Fruit fly (Drosophila melanogaster) whole organism, embryonic: ENCODE data around the gene CG5665.
A peak's percentile ranks its signal among the peaks of the same experiment; 100 is the strongest.

Experiments used
- Abd-B ChIP-seq: fragments of 200-800 bp; sonication (Bioruptor generic); optimal IDR thresholded peaks from 2 replicates; lab custom pipeline; 2018; ENCODE audit warnings: missing biosample characterization, mild to moderate bottlenecking, missing genetic modification characterization, moderate library complexity
- Awh ChIP-seq: fragments of 200-800 bp; sonication (Bioruptor generic); IDR thresholded peaks from 2 replicates; pipeline ENCODE4, ENCODE4 v1.3.6; 2022; ENCODE audit warnings: missing biosample characterization, missing genetic modification characterization
- B-H2 ChIP-seq: fragments of 200-800 bp; sonication (Bioruptor generic); optimal IDR thresholded peaks from 2 replicates; lab custom pipeline; 2018; ENCODE audit warnings: missing biosample characterization, mild to moderate bottlenecking, missing genetic modification characterization
- Bgb ChIP-seq: fragments of 200-800 bp; sonication (Bioruptor generic); IDR thresholded peaks from 2 replicates; pipeline ENCODE4 v1.3.6; 2022; ENCODE audit warnings: missing biosample characterization, missing genetic modification characterization; ENCODE audit not compliant: partially characterized antibody
- Blimp-1 ChIP-seq: fragments of 200-800 bp; sonication (Bioruptor generic); optimal IDR thresholded peaks from 3 replicates; lab custom pipeline; 2018; ENCODE audit warnings: missing biosample characterization, missing genetic modification characterization, mild to moderate bottlenecking, moderate library complexity, missing genetic modification reagents
- CG11723 ChIP-seq: fragments of 200-800 bp; sonication (Bioruptor generic); optimal IDR thresholded peaks from 2 replicates; lab custom pipeline; 2017; ENCODE audit warnings: missing biosample characterization, mild to moderate bottlenecking, missing genetic modification characterization
- CG15479 ChIP-seq: fragments of 200-800 bp; sonication (Bioruptor generic); optimal IDR thresholded peaks from 3 replicates; lab custom pipeline; 2019; ENCODE audit warnings: missing biosample characterization, mild to moderate bottlenecking, missing genetic modification characterization, moderate library complexity
- CG16779 ChIP-seq: fragments of 200-800 bp; sonication (Bioruptor generic); IDR thresholded peaks from 2 replicates; pipeline ENCODE4 v1.3.6; 2022; ENCODE audit warnings: missing biosample characterization, missing genetic modification characterization
- CG17568 ChIP-seq: fragments of 200-800 bp; sonication (Bioruptor generic); optimal IDR thresholded peaks from 2 replicates; lab custom pipeline; 2018; ENCODE audit warnings: missing biosample characterization, mild to moderate bottlenecking, missing genetic modification characterization, moderate library complexity
- CG17612 ChIP-seq: fragments of 200-800 bp; sonication (Bioruptor generic); IDR thresholded peaks from 2 replicates; pipeline ENCODE4 v1.3.6; 2022; ENCODE audit warnings: missing biosample characterization, missing genetic modification characterization
- CG2199 ChIP-seq: fragments of 200-800 bp; sonication (Bioruptor generic); IDR thresholded peaks from 3 replicates; pipeline ENCODE4 v1.3.6; 2022; ENCODE audit warnings: missing biosample characterization, missing genetic modification characterization
- CG31365 ChIP-seq: fragments of 200-800 bp; sonication (Bioruptor generic); optimal IDR thresholded peaks from 2 replicates; lab custom pipeline; 2018; ENCODE audit warnings: missing biosample characterization, mild to moderate bottlenecking, missing genetic modification characterization
- CG32767 ChIP-seq: fragments of 200-800 bp; sonication (Bioruptor generic); IDR thresholded peaks from 2 replicates; pipeline ENCODE4 v1.3.6; 2022; ENCODE audit warnings: missing biosample characterization, missing genetic modification characterization
- CG32772 ChIP-seq: fragments of 200-800 bp; sonication (Bioruptor generic); IDR thresholded peaks from 2 replicates; pipeline ENCODE4 v1.3.6; 2022; ENCODE audit warnings: missing biosample characterization, missing genetic modification characterization
- CG3847 ChIP-seq: fragments of 200-800 bp; sonication (Bioruptor generic); IDR thresholded peaks from 2 replicates; pipeline ENCODE4 v1.3.6; 2022; ENCODE audit warnings: missing biosample characterization, missing genetic modification characterization
- CG42726 ChIP-seq: fragments of 200-800 bp; sonication (Bioruptor generic); IDR thresholded peaks from 2 replicates; pipeline ENCODE4 v1.3.6; 2022; ENCODE audit warnings: missing biosample characterization, missing genetic modification characterization; ENCODE audit not compliant: partially characterized antibody
- D ChIP-seq, 2 experiments: fragments of 200-800 bp in 1 of 2; fragments of >200 bp in 1 of 2; sonication (Bioruptor generic) in 1 of 2; optimal IDR thresholded peaks; 2 replicates in 1 of 2; 3 replicates in 1 of 2; lab custom pipeline; 2017; ENCODE audit warnings: mild to moderate bottlenecking in 1 of 2, missing biosample characterization in 1 of 2, missing genetic modification characterization in 1 of 2, missing genetic modification reagents in 1 of 2
- Dip2 ChIP-seq: fragments of 200-800 bp; sonication (Bioruptor generic); IDR thresholded peaks from 2 replicates; pipeline ENCODE4 v1.3.6; 2022; ENCODE audit warnings: missing biosample characterization, missing genetic modification characterization
- HLHmδ ChIP-seq: fragments of 200-800 bp; sonication (Bioruptor generic); optimal IDR thresholded peaks from 2 replicates; lab custom pipeline; 2018; ENCODE audit warnings: missing biosample characterization, mild to moderate bottlenecking, missing genetic modification characterization, moderate library complexity
- Jarid2 ChIP-seq: fragments of 200-800 bp; sonication (Bioruptor generic); optimal IDR thresholded peaks from 3 replicates; lab custom pipeline; 2017; ENCODE audit warnings: mild to moderate bottlenecking, missing biosample characterization, missing genetic modification reagents, missing genetic modification characterization
- Lhr ChIP-seq: fragments of 200-800 bp; sonication (Bioruptor generic); optimal IDR thresholded peaks from 3 replicates; lab custom pipeline; 2017; ENCODE audit warnings: mild to moderate bottlenecking, missing biosample characterization, missing genetic modification reagents, missing genetic modification characterization
- Max ChIP-seq: fragments of 200-800 bp; sonication (Bioruptor generic); optimal IDR thresholded peaks from 2 replicates; lab custom pipeline; 2016; ENCODE audit warnings: missing biosample characterization, mild to moderate bottlenecking, missing genetic modification characterization
- Med ChIP-seq: fragments of 200-800 bp; sonication (Bioruptor generic); peaks from one replicate; lab custom pipeline; 2016; ENCODE audit warnings: missing biosample characterization, missing genetic modification characterization, mild to moderate bottlenecking, inconsistent platforms, moderate library complexity
- Neu2 ChIP-seq: fragments of 200-800 bp; sonication (Bioruptor generic); optimal IDR thresholded peaks from 3 replicates; lab custom pipeline; 2016; ENCODE audit warnings: missing biosample characterization, missing genetic modification characterization, borderline replicate concordance
- Sox102F ChIP-seq: fragments of 200-800 bp; sonication (Bioruptor generic); optimal IDR thresholded peaks from 2 replicates; lab custom pipeline; 2018; ENCODE audit warnings: missing biosample characterization, mild to moderate bottlenecking, missing genetic modification characterization, moderate library complexity
- Xbp1 ChIP-seq: fragments of 200-800 bp; sonication (Bioruptor generic); optimal IDR thresholded peaks from 3 replicates; lab custom pipeline; 2016; ENCODE audit warnings: missing biosample characterization, mild to moderate bottlenecking, missing genetic modification characterization
- Xrp1 ChIP-seq: fragments of 200-800 bp; sonication (Bioruptor generic); IDR thresholded peaks from 2 replicates; pipeline ENCODE4 v1.3.6; 2022; ENCODE audit warnings: missing biosample characterization, missing genetic modification characterization
- ac ChIP-seq: fragments of 200-800 bp; sonication (Bioruptor generic); optimal IDR thresholded peaks from 3 replicates; lab custom pipeline; 2017; ENCODE audit warnings: missing biosample characterization, mild to moderate bottlenecking, missing genetic modification characterization
- ci ChIP-seq: fragments of 200-800 bp; sonication (Bioruptor generic); IDR thresholded peaks from 3 replicates; pipeline ENCODE4 v1.3.6; 2022; ENCODE audit warnings: missing biosample characterization, missing genetic modification characterization
- gem ChIP-seq: fragments of 200-800 bp; sonication (Bioruptor generic); optimal IDR thresholded peaks from 2 replicates; lab custom pipeline; 2019; ENCODE audit warnings: missing biosample characterization, mild to moderate bottlenecking, missing genetic modification characterization, moderate library complexity
- hb ChIP-seq: fragments of 200-800 bp; sonication (Bioruptor generic); IDR thresholded peaks from 3 replicates; pipeline ENCODE4 v1.3.6; 2022; ENCODE audit warnings: missing biosample characterization, missing genetic modification characterization; ENCODE audit not compliant: partially characterized antibody
- jumu ChIP-seq: fragments of 200-800 bp; sonication (Bioruptor generic); optimal IDR thresholded peaks from 3 replicates; lab custom pipeline; 2016; ENCODE audit warnings: missing biosample characterization, missing genetic modification characterization
- ken ChIP-seq: fragments of 200-800 bp; sonication (Bioruptor generic); IDR thresholded peaks from 3 replicates; pipeline ENCODE4 v1.3.6; 2022; ENCODE audit warnings: missing biosample characterization, missing genetic modification characterization
- nerfin-1 ChIP-seq: fragments of 200-800 bp; sonication (Bioruptor generic); optimal IDR thresholded peaks from 3 replicates; lab custom pipeline; 2019; ENCODE audit warnings: missing biosample characterization, mild to moderate bottlenecking, missing genetic modification characterization, moderate library complexity
- nerfin-2 ChIP-seq: fragments of 200-800 bp; sonication (Bioruptor generic); IDR thresholded peaks from 2 replicates; pipeline ENCODE4 v1.3.6; 2022; ENCODE audit warnings: missing biosample characterization, missing genetic modification characterization; ENCODE audit not compliant: partially characterized antibody
- odd ChIP-seq: fragments of 200-800 bp; sonication (Bioruptor generic); optimal IDR thresholded peaks from 2 replicates; lab custom pipeline; 2017; ENCODE audit warnings: missing biosample characterization, mild to moderate bottlenecking, missing genetic modification characterization
- otp ChIP-seq: fragments of 200-800 bp; sonication (Bioruptor generic); IDR thresholded peaks from 3 replicates; pipeline ENCODE4, ENCODE4 v1.3.6; 2022; ENCODE audit warnings: missing biosample characterization, missing genetic modification characterization
- rib ChIP-seq: fragments of 200-800 bp; sonication (Bioruptor generic); IDR thresholded peaks from 2 replicates; pipeline ENCODE4 v1.3.6; 2022; ENCODE audit warnings: missing biosample characterization, missing genetic modification characterization
- sens ChIP-seq: fragments of 200-800 bp; sonication (Bioruptor generic); peaks from one replicate; lab custom pipeline; 2016; ENCODE audit warnings: missing biosample characterization, missing genetic modification characterization
- seq ChIP-seq: fragments of 200-800 bp; sonication (Bioruptor generic); IDR thresholded peaks from 2 replicates; pipeline ENCODE4 v1.3.6; 2022; ENCODE audit warnings: missing biosample characterization, missing genetic modification characterization
- twi ChIP-seq: fragments of 200-800 bp; optimal IDR thresholded peaks from 2 replicates; lab custom pipeline; 2019; ENCODE audit warnings: missing biosample characterization, mild to moderate bottlenecking, missing genetic modification characterization, moderate library complexity
- wdn ChIP-seq: fragments of 200-800 bp; sonication (Bioruptor generic); IDR thresholded peaks from 2 replicates; pipeline ENCODE4 v1.3.6; 2022; ENCODE audit warnings: missing biosample characterization, missing genetic modification characterization
- zen ChIP-seq: fragments of 200-800 bp; sonication (Bioruptor generic); optimal IDR thresholded peaks from 3 replicates; lab custom pipeline; 2018; ENCODE audit warnings: missing biosample characterization, mild to moderate bottlenecking, missing genetic modification characterization, moderate library complexity

CG5665 gene

dm6 chr3L:20403493-20404379, 45.4 kb downstream of the CG5665 start (continued):
- TF ChIP-seq B-H2 (GFP tag; lab: Kevin White, UChicago) (no peak), CG32772 (no peak), Abd-B (GFP tag; lab: Kevin White, UChicago) (no peak), Dip2 (GFP tag; lab: Robert Waterston, UW) (no peak), gem (tag; lab: Kevin White, UChicago) (peak; percentile 9)
- TF ChIP-seq, all 482 proteins: peak for 21

- TF ChIP-seq Blimp-1 (GFP tag; lab: Kevin White, UChicago) = peak; percentile 93
- TF ChIP-seq Jarid2 = no peak
- peak; percentile 69; the same call in 1 of the 3 replicates for TF ChIP-seq CG2199 (GFP tag; lab: Robert Waterston, UW)
- TF ChIP-seq Med (GFP tag; lab: Kevin White, UChicago) = peak; percentile 20
- peak; percentile 21 for TF ChIP-seq CG15479
- TF ChIP-seq CG42726 (GFP tag; lab: Robert Waterston, UW) = no peak
- TF ChIP-seq Xbp1 = no peak
- peak; percentile 9; the same call in 1 of the 3 replicates for TF ChIP-seq ci (GFP tag; lab: Robert Waterston, UW)
- 0 out of 3 replicates have a peak, but pooled peaks have one; percentile 22 for TF ChIP-seq ken (GFP tag; lab: Robert Waterston, UW)
- no peak for TF ChIP-seq CG31365 (tag; lab: Kevin White, UChicago)
- peak; percentile 5 for TF ChIP-seq HLHmδ
Measured at dm6 chr3L:20404515-20404914, 46.2 kb downstream of the CG5665 start.

- no peak for TF ChIP-seq CG3847 (GFP tag; lab: Robert Waterston, UW)
- 0 out of 2 replicates have a peak, but pooled peaks have one; percentile 15 for TF ChIP-seq CG32767 (GFP tag; lab: Robert Waterston, UW)
- no peak for TF ChIP-seq CG16779 (GFP tag; lab: Robert Waterston, UW)
- no peak for TF ChIP-seq Xrp1 (GFP tag; lab: Robert Waterston, UW)
- TF ChIP-seq CG17568 (GFP tag; lab: Kevin White, UChicago) = peak; percentile 76
- TF ChIP-seq ci (GFP tag; lab: Robert Waterston, UW) = no peak
- TF ChIP-seq Neu2 (GFP tag; lab: Kevin White, UChicago) = peak; percentile 53
- no peak for TF ChIP-seq CG17612
- TF ChIP-seq ac = peak; percentile 13
- TF ChIP-seq Awh (GFP tag; lab: Robert Waterston, UW) = no peak
- peak; percentile 19; the same call in 1 of the 3 replicates for TF ChIP-seq CG2199 (GFP tag; lab: Robert Waterston, UW)
- TF ChIP-seq nerfin-1 (tag; lab: Kevin White, UChicago) = peak; percentile 8
- peak; percentile 22; the same call in 1 of the 2 replicates for TF ChIP-seq CG42726 (GFP tag; lab: Robert Waterston, UW)
- TF ChIP-seq twi (tag; lab: Kevin White, UChicago) = peak; percentile 92
- TF ChIP-seq jumu (GFP tag; lab: Kevin White, UChicago) = no peak
- TF ChIP-seq CG11723 = no peak
- TF ChIP-seq Lhr (GFP tag; lab: Kevin White, UChicago) = no peak
- no peak for TF ChIP-seq Sox102F (GFP tag; lab: Kevin White, UChicago)
- no peak for TF ChIP-seq wdn
- no peak for TF ChIP-seq odd (GFP tag; lab: Kevin White, UChicago)
- no peak for TF ChIP-seq hb (GFP tag; lab: Robert Waterston, UW)
- TF ChIP-seq D (optimal IDR thresholded peaks at IDR 0.05; lab: Kevin White, UChicago) = peak; percentile 82
- no peak for TF ChIP-seq D (GFP tag; optimal IDR thresholded peaks at IDR 0.05; lab: Kevin White, UChicago)
- 0 out of 2 replicates have a peak, but pooled peaks have one; percentile 6 for TF ChIP-seq seq (GFP tag; lab: Robert Waterston, UW)
- peak; percentile 47 for TF ChIP-seq zen
- TF ChIP-seq otp (GFP tag; lab: Robert Waterston, UW) = no peak
- no peak for TF ChIP-seq Bgb (GFP tag; lab: Robert Waterston, UW)
- TF ChIP-seq rib (GFP tag; lab: Robert Waterston, UW) = 0 out of 2 replicates have a peak, but pooled peaks have one; percentile 12
- no peak for TF ChIP-seq Max (GFP tag; lab: Kevin White, UChicago)
- no peak for TF ChIP-seq CG15479
- TF ChIP-seq sens (GFP tag; lab: Kevin White, UChicago) = peak; percentile 78
- no peak for TF ChIP-seq nerfin-2 (GFP tag; lab: Robert Waterston, UW)
Measured at dm6 chr3L:20405337-20405887, 47.1 kb downstream of the CG5665 start.
